Fruit fly (Drosophila melanogaster): ENCODE data around the gene Invadolysin.

Invadolysin gene

dm6 chr3R:10144103-10144998 lies at the start of gene Invadolysin, which contains the start of gene TAF1B:
TSS of gene Invadolysin (plus strand) at chr3R:10144668.
TSS of gene TAF1B (minus strand) at chr3R:10144184.
- TF ChIP-seq CG17801 (GFP tag; optimal IDR thresholded peaks at IDR 0.05; ENCODE audit: partially characterized antibody) = peak; percentile 33

dm6 chr3R:10095052-10095451 lies 49.4 kb upstream of the Invadolysin start:
- TF ChIP-seq CG17801 (GFP tag; optimal IDR thresholded peaks at IDR 0.05; ENCODE audit: partially characterized antibody) = no peak

DNA sequence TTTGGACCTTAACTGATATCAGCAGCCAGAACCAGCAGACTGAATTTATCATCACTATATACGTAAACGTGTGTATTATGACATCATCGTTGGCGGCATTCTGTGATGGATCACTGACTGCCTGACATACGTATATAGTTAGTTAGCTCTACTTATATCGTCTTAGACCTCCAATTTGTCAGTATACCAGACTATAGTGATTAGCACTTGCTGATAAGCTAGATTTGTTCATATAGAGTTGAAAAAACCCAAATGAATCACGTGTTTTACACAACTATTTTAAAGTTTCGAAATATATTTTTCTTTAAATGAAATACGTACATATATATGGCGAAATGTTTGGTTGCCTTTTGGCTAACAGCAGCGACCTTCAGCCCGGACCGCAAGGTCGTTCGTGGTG lies 48.7 kb upstream of the Invadolysin start:
- no peak for TF ChIP-seq CG17801 (GFP tag; optimal IDR thresholded peaks at IDR 0.05; ENCODE audit: partially characterized antibody)

DNA sequence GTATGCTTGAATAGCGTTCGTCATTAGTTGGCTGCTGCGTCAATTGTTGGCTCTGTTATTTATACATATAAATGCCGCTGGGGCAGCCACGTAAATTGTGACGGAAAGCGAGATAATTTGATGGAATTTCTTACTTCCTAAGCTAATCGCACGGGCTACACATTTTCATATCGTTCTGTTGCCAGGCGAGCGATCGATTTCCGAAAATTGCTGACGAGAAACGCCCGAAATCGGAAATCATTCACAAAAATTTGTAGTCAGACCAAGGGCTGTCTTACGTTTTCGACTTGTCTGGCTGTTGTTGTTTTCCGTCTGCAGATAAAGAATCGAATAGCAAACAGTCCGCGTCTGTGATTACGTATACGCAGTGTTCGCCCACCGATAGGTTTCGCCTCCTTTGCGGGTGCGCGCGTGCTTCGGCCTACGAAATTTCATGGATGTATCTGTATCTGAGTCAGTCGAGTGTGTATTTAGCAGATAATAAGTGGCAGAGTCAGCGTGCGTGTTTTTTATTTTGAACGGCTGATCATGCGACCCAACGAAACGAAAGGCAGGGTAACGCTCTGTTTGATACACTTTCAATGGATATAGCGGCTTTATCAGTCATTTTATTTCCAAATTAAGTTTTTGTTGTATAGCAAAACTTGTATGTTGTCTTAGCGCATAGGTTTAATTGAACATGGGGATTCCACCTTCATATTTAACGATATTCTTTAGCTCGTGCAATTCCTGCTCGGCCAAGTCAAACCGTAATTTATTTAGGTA lies 46.8 kb upstream of the Invadolysin start:
- no peak for TF ChIP-seq CG17801 (GFP tag; optimal IDR thresholded peaks at IDR 0.05; ENCODE audit: partially characterized antibody)

dm6 chr3R:10098296-10098675 lies 46.2 kb upstream of the Invadolysin start:
- TF ChIP-seq CG17801 (GFP tag; optimal IDR thresholded peaks at IDR 0.05; ENCODE audit: partially characterized antibody) = no peak

dm6 chr3R:10099401-10099848 lies 45.0 kb upstream of the Invadolysin start:
- TF ChIP-seq CG17801 (GFP tag; optimal IDR thresholded peaks at IDR 0.05; ENCODE audit: partially characterized antibody) = no peak

dm6 chr3R:10100498-10101196 lies 43.8 kb upstream of the Invadolysin start:
- TF ChIP-seq CG17801 (GFP tag; optimal IDR thresholded peaks at IDR 0.05; ENCODE audit: partially characterized antibody) = no peak

dm6 chr3R:10106796-10107195 lies 37.7 kb upstream of the Invadolysin start:
- no peak for TF ChIP-seq CG17801 (GFP tag; optimal IDR thresholded peaks at IDR 0.05; ENCODE audit: partially characterized antibody)

dm6 chr3R:10108289-10108928 lies 36.1 kb upstream of the Invadolysin start:
- TF ChIP-seq CG17801 (GFP tag; optimal IDR thresholded peaks at IDR 0.05; ENCODE audit: partially characterized antibody) = no peak

dm6 chr3R:10109212-10109880 lies 35.1 kb upstream of the Invadolysin start:
- no peak for TF ChIP-seq CG17801 (GFP tag; optimal IDR thresholded peaks at IDR 0.05; ENCODE audit: partially characterized antibody)

- TF ChIP-seq CG17801 (GFP tag; optimal IDR thresholded peaks at IDR 0.05; ENCODE audit: partially characterized antibody) = no peak
Observed at dm6 chr3R:10109938-10110337, 34.5 kb upstream of the Invadolysin start, which contains the start of gene Fmr1. TSS of gene Fmr1 (minus strand) at chr3R:10110121.

DNA sequence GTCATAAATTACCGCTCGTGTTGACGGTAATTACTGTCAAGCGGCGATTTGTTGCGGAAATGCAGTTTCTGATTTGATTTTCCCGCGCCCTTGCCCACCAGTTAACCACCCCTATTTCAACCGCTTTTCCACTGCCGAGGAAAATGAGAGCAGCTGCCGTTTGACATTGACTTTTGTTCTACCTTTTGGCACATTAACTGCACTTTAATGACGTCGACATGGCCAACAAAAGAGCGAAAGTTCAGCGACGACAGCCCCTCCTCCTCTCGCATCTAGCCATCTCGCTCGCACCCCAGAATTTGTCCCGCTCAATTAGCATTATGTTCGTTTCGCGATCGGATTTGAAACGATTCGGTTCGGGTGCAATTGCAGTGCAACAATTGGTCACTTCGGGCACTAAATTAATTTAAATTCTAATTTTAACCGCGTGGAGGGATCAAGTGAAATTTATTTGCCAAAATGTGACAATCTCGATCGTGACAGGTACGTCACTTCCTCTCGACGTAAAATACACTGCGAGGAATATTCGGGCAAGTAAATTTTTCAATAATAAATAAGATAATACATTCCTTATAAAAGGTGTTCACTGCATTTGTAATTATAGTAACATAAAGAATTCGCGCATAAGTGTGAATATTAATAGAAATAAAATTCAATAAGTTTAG lies 33.2 kb upstream of the Invadolysin start:
- TF ChIP-seq CG17801 (GFP tag; optimal IDR thresholded peaks at IDR 0.05; ENCODE audit: partially characterized antibody) = peak; percentile 0

- TF ChIP-seq CG17801 (GFP tag; optimal IDR thresholded peaks at IDR 0.05; ENCODE audit: partially characterized antibody) = peak; percentile 17
Observed at dm6 chr3R:10111815-10112185, 32.7 kb upstream of the Invadolysin start.

DNA sequence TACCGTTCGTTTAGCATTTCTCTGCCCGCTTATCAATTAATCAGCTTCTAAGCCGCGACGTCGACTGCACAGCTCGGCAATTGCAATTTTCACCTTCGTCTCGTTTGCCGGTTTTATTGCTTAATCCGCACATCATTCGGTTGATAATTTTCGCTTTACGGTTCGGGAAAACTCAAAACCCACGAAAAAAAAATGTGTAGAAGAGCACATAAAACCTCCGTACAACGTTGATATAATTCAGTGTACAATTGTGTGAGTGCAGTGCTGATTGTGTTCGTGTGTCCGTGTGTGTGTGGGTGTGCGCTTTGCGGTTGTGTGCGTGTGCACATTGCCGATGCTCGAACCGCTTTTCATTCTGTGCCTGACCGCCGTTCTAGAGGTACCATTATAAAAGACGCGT lies 32.3 kb upstream of the Invadolysin start, which contains the start of gene CAH7:
TSS of gene CAH7 (plus strand) at position 43 of the 400 bp plus-strand sequence.
- no peak for TF ChIP-seq CG17801 (GFP tag; optimal IDR thresholded peaks at IDR 0.05; ENCODE audit: partially characterized antibody)

Measured in ovary, adult (tissue).